Worm (Caenorhabditis elegans): ENCODE results near the gene F09E5.12.
A peak's percentile ranks its signal among the peaks of the same experiment; 100 is the strongest.

The F09E5.12 gene

DNA sequence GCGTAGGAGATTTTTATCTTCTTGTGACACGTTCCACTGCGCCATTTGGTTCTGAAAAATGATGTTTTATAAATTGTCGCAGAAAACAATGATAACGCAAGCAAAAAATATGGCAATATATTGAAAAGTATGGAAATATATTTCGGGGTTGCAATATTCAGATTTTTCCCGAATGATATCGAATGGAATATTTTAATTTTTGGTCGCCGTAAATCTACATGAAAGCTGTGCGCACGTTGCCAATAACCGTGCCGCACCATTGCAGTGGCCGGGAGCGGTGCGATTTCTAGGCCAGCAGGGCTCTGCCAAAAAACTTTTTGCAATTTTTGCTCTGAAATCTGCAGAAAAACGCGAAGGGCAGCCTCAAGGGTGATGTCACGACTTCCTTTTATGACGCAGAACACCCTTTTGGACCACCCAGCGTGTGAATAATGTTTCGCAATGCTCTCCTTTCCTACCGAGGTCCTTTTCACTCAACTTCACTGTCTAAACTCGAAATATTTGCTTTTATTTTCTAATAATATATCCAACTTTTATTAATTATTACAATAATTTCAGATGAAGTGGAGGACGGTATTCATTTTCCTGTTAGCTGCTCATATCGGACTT lies 12.3 kb downstream of the F09E5.12 start, which contains the start of the genes F09E5.11 and bmy-1 (continued):
- TF ChIP-seq dmd-4 (tag; optimal IDR thresholded peaks at IDR 0.05) (no peak), crh-2 (tag; optimal IDR thresholded peaks at IDR 0.05) (peak; percentile 81), unc-39 (tag; optimal IDR thresholded peaks at IDR 0.05) (no peak), nhr-23 (tag; optimal IDR thresholded peaks at IDR 0.05) (no peak), fos-1 (tag; optimal IDR thresholded peaks at IDR 0.05) (peak; percentile 56), gmeb-1 (tag; optimal IDR thresholded peaks at IDR 0.05) (peak; percentile 83), mab-5 (tag; optimal IDR thresholded peaks at IDR 0.05) (peak; percentile 56), sma-9 (GFP tag; optimal IDR thresholded peaks at IDR 0.05) (peak; percentile 79), sma-9 (tag; optimal IDR thresholded peaks at IDR 0.05) (no peak), snpc-4 (tag; optimal IDR thresholded peaks at IDR 0.05) (peak; percentile 54), nhr-77 (tag; optimal IDR thresholded peaks at IDR 0.05) (no peak), ama-1 (optimal IDR thresholded peaks at IDR 0.05) (no peak), skn-1 (tag; optimal IDR thresholded peaks at IDR 0.05) (peak; percentile 41), sma-3 (GFP tag; optimal IDR thresholded peaks at IDR 0.05) (peak; percentile 83), nhr-10 (tag; optimal IDR thresholded peaks at IDR 0.05) (no peak), ztf-11 (tag; optimal IDR thresholded peaks at IDR 0.05) (no peak), sem-4 (tag; optimal IDR thresholded peaks at IDR 0.05) (peak; percentile 76), ZK546.5 (tag; optimal IDR thresholded peaks at IDR 0.05) (peak; percentile 29), nhr-25 (tag; optimal IDR thresholded peaks at IDR 0.05) (peak; percentile 53), nhr-237 (tag; optimal IDR thresholded peaks at IDR 0.05) (peak; percentile 52), mdl-1 (tag; optimal IDR thresholded peaks at IDR 0.05) (peak in 1 of 2 experiments; percentile 51)

ce11 chrII:5355384-5355783 lies 15.2 kb downstream of the F09E5.12 start, which contains the start of gene srg-69:
Gene srg-69 (plus strand): TSS chrII:5355684.
- TF ChIP-seq nhr-129 (tag; optimal IDR thresholded peaks at IDR 0.05) = no peak
- TF ChIP-seq mab-5 (tag; optimal IDR thresholded peaks at IDR 0.05) = no peak
- no peak for TF ChIP-seq egl-27 (tag; optimal IDR thresholded peaks at IDR 0.05)
- TF ChIP-seq dmd-4 (tag; optimal IDR thresholded peaks at IDR 0.05) = no peak
- TF ChIP-seq lin-39 (tag; optimal IDR thresholded peaks at IDR 0.05) = no peak
- TF ChIP-seq peb-1 (tag; optimal IDR thresholded peaks at IDR 0.05) = no peak
- no peak for TF ChIP-seq F13H6.1 (tag; optimal IDR thresholded peaks at IDR 0.05)
- no peak for TF ChIP-seq sem-4 (tag; optimal IDR thresholded peaks at IDR 0.05)
- TF ChIP-seq gmeb-1 (tag; optimal IDR thresholded peaks at IDR 0.05) = no peak
- no peak for TF ChIP-seq nhr-77 (tag; optimal IDR thresholded peaks at IDR 0.05)
- TF ChIP-seq nhr-21 (tag; optimal IDR thresholded peaks at IDR 0.05) = no peak

- TF ChIP-seq lsy-2 (tag; optimal IDR thresholded peaks at IDR 0.05) (peak in 1 of 2 experiments; percentile 22), skn-1 (tag; optimal IDR thresholded peaks at IDR 0.05) (no peak), F13H6.1 (tag; optimal IDR thresholded peaks at IDR 0.05) (no peak), dmd-4 (tag; optimal IDR thresholded peaks at IDR 0.05) (no peak), sma-9 (GFP tag; optimal IDR thresholded peaks at IDR 0.05) (peak; percentile 17), sma-9 (tag; optimal IDR thresholded peaks at IDR 0.05) (no peak), sma-3 (GFP tag; optimal IDR thresholded peaks at IDR 0.05) (peak; percentile 22), Y55F3AM.14 (GFP tag; optimal IDR thresholded peaks at IDR 0.05) (peak; percentile 25), peb-1 (tag; optimal IDR thresholded peaks at IDR 0.05) (no peak)
Measured at ce11 chrII:5353642-5354041, 16.9 kb downstream of the F09E5.12 start.

DNA sequence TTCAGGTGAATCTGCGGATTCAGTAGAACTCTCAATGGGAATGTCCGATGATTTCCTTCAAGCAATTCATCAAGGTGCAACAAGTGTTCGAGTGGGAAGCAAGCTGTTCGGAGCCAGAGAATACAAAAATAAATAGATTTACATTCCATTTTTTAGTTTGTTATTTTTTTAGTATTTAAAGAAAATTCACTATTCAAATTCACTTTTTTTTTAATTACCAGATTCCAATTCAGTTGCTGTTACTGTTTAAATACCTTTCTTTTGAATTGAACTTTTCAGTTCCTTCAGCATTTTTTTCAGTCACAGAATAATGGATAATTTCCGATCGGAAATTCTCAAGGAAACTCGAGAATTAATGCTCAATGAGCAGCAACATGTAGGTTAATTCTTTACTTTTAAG lies 18.7 kb downstream of the F09E5.12 start, which contains the start of gene F09E5.7:
TSS of gene F09E5.7 (plus strand) at position 301 of the 400 bp plus-strand sequence.
- TF ChIP-seq unc-39 (tag; optimal IDR thresholded peaks at IDR 0.05) = no peak
- no peak for TF ChIP-seq C34F6.9 (tag; optimal IDR thresholded peaks at IDR 0.05)
- no peak for TF ChIP-seq nhr-21 (tag; optimal IDR thresholded peaks at IDR 0.05)
- no peak for TF ChIP-seq nhr-25 (tag; optimal IDR thresholded peaks at IDR 0.05)
- TF ChIP-seq ceh-16 (tag; optimal IDR thresholded peaks at IDR 0.05) = no peak
- no peak for TF ChIP-seq nhr-10 (tag; optimal IDR thresholded peaks at IDR 0.05)
- TF ChIP-seq nhr-77 (tag; optimal IDR thresholded peaks at IDR 0.05) = no peak
- no peak for TF ChIP-seq mab-5 (tag; optimal IDR thresholded peaks at IDR 0.05)
- TF ChIP-seq nhr-237 (tag; optimal IDR thresholded peaks at IDR 0.05) = no peak
- no peak for TF ChIP-seq lin-11 (tag; optimal IDR thresholded peaks at IDR 0.05)
- TF ChIP-seq nhr-12 (tag; optimal IDR thresholded peaks at IDR 0.05) = no peak
- TF ChIP-seq elt-1 (tag; optimal IDR thresholded peaks at IDR 0.05) = no peak
- no peak for TF ChIP-seq gmeb-1 (tag; optimal IDR thresholded peaks at IDR 0.05)
- TF ChIP-seq unc-55 (GFP tag; optimal IDR thresholded peaks at IDR 0.05) = no peak

Measured in whole organism, L2 larva.